Worm (Caenorhabditis elegans) whole organism, midembryonic: Measurements from ENCODE around the gene math-39.
"Not testable (repeated sequence)": the region's sequence is repeated elsewhere in the genome, so short reads cannot be mapped to it uniquely, and the experiment has no call there.

Experiments
- T22C8.4 ChIP-seq: fragments of 200-800 bp; sonication (Bioruptor generic); IDR thresholded peaks from 2 replicates; pipeline ENCODE4 v1.3.6; 2022; ENCODE audit warnings: missing genetic modification characterization, missing compliant biosample characterization
- cog-1 ChIP-seq: sonication (generic microtip); optimal IDR thresholded peaks from 2 replicates; lab custom pipeline; 2016; ENCODE audit warnings: missing genetic modification characterization, missing compliant biosample characterization
- flt-1 ChIP-seq: fragments of 200-800 bp; sonication (Bioruptor generic); IDR thresholded peaks from 2 replicates; pipeline ENCODE4 v1.3.6; 2022; ENCODE audit warnings: missing genetic modification characterization, missing compliant biosample characterization
- klf-2 ChIP-seq: fragments of 200-800 bp; sonication (Bioruptor generic); conservative IDR thresholded peaks from 2 replicates; pipeline ENCODE4 v1.3.6; 2022; ENCODE audit warnings: missing genetic modification reagents, missing genetic modification characterization, missing compliant biosample characterization
- med-1 ChIP-seq: sonication (generic microtip); optimal IDR thresholded peaks from 2 replicates; lab custom pipeline; 2017; ENCODE audit warnings: missing genetic modification characterization, mild to moderate bottlenecking, missing compliant biosample characterization, antibody characterized with exemption, missing genetic modification reagents; ENCODE audit not compliant: insufficient read depth
- ref-1 ChIP-seq: fragments of 200-800 bp; sonication (Bioruptor generic); conservative IDR thresholded peaks from 2 replicates; pipeline ENCODE4 v1.3.6; 2022; ENCODE audit warnings: missing genetic modification reagents, missing genetic modification characterization, missing compliant biosample characterization
- tab-1 ChIP-seq: fragments of 200-800 bp; sonication (Bioruptor generic); IDR thresholded peaks from 2 replicates; pipeline ENCODE4 v1.3.6; 2022; ENCODE audit warnings: missing genetic modification characterization, missing compliant biosample characterization
- ztf-23 ChIP-seq: fragments of 200-800 bp; sonication (Bioruptor generic); IDR thresholded peaks from 2 replicates; pipeline ENCODE4 v1.3.6; 2022; ENCODE audit warnings: missing genetic modification reagents, missing genetic modification characterization, missing compliant biosample characterization
- ztf-29 ChIP-seq: fragments of 200-800 bp; sonication (Bioruptor generic); IDR thresholded peaks from 2 replicates; pipeline ENCODE4 v1.3.6; 2022; ENCODE audit warnings: missing genetic modification reagents, missing genetic modification characterization, missing compliant biosample characterization

math-39 gene

ce11 chrII:1848109-1848508 is 16.0 kb downstream of the math-39 start, which contains the start of gene fbxb-97:
Gene fbxb-97, minus strand, starts transcription at chrII:1848161.
- TF ChIP-seq flt-1 (no peak), klf-2 (GFP tag; lab: Robert Waterston, UW) (no peak), ref-1 (GFP tag; lab: Robert Waterston, UW) (no peak), med-1 (GFP tag; lab: Kevin White, UChicago) (no peak), ztf-23 (GFP tag; lab: Robert Waterston, UW) (no peak), ztf-29 (GFP tag; lab: Robert Waterston, UW) (no peak), cog-1 (tag; lab: Kevin White, UChicago) (no peak), T22C8.4 (GFP tag; lab: Robert Waterston, UW) (no peak), tab-1 (GFP tag; lab: Robert Waterston, UW) (no peak)

ce11 chrII:1850299-1850698 is 18.2 kb downstream of the math-39 start, which contains the start of gene fbxb-96:
Gene fbxb-96, minus strand, starts transcription at chrII:1850399.
- TF ChIP-seq T22C8.4 (GFP tag; lab: Robert Waterston, UW) = no peak
- no peak for TF ChIP-seq ref-1 (GFP tag; lab: Robert Waterston, UW)
- no peak for TF ChIP-seq ztf-23 (GFP tag; lab: Robert Waterston, UW)
- no peak for TF ChIP-seq flt-1

- TF ChIP-seq T22C8.4 (GFP tag; lab: Robert Waterston, UW) (no peak), tab-1 (GFP tag; lab: Robert Waterston, UW) (no peak), ref-1 (GFP tag; lab: Robert Waterston, UW) (no peak), ztf-23 (GFP tag; lab: Robert Waterston, UW) (no peak), klf-2 (GFP tag; lab: Robert Waterston, UW) (no peak), med-1 (GFP tag; lab: Kevin White, UChicago) (no peak), ztf-29 (GFP tag; lab: Robert Waterston, UW) (no peak), flt-1 (no peak), cog-1 (tag; lab: Kevin White, UChicago) (no peak)
These were observed 18.7 kb downstream of the math-39 start, which contains the start of gene C52E2.3 for ce11 chrII:1850840-1851294. Gene C52E2.3, plus strand, starts transcription at chrII:1851244.

- no peak for TF ChIP-seq ref-1 (GFP tag; lab: Robert Waterston, UW)
- TF ChIP-seq flt-1 = no peak
- TF ChIP-seq ztf-29 (GFP tag; lab: Robert Waterston, UW) = no peak
- TF ChIP-seq tab-1 (GFP tag; lab: Robert Waterston, UW) = no peak
- no peak for TF ChIP-seq klf-2 (GFP tag; lab: Robert Waterston, UW)
- no peak for TF ChIP-seq T22C8.4 (GFP tag; lab: Robert Waterston, UW)
- no peak for TF ChIP-seq ztf-23 (GFP tag; lab: Robert Waterston, UW)
- no peak for TF ChIP-seq cog-1 (tag; lab: Kevin White, UChicago)
- TF ChIP-seq med-1 (GFP tag; lab: Kevin White, UChicago) = no peak
These were observed 19.6 kb downstream of the math-39 start for ce11 chrII:1851716-1852115.

ce11 chrII:1852503-1852902 is 20.4 kb downstream of the math-39 start, which contains the start of gene C52E2.2:
Gene C52E2.2, plus strand, starts transcription at chrII:1852803.
- TF ChIP-seq klf-2 (GFP tag; lab: Robert Waterston, UW) (no peak), ref-1 (GFP tag; lab: Robert Waterston, UW) (no peak), cog-1 (tag; lab: Kevin White, UChicago) (no peak), tab-1 (GFP tag; lab: Robert Waterston, UW) (no peak), T22C8.4 (GFP tag; lab: Robert Waterston, UW) (no peak), med-1 (GFP tag; lab: Kevin White, UChicago) (no peak), ztf-23 (GFP tag; lab: Robert Waterston, UW) (no peak), ztf-29 (GFP tag; lab: Robert Waterston, UW) (no peak), flt-1 (no peak)

- TF ChIP-seq ztf-23 (GFP tag; lab: Robert Waterston, UW); T22C8.4 (GFP tag; lab: Robert Waterston, UW); med-1 (GFP tag; lab: Kevin White, UChicago): not testable (repeated sequence)
These were observed 22.0 kb downstream of the math-39 start, which contains the start of gene fbxb-95 for ce11 chrII:1854094-1854493. Gene fbxb-95, plus strand, starts transcription at chrII:1854394.

ce11 chrII:1861285-1861793 is 29.2 kb downstream of the math-39 start, which contains the start of gene C16C4.18:
Gene C16C4.18, minus strand, starts transcription at chrII:1861335.
- TF ChIP-seq ztf-29, tab-1, T22C8.4 (GFP tag; lab: Robert Waterston, UW): not testable (repeated sequence)

- TF ChIP-seq ref-1 (GFP tag; lab: Robert Waterston, UW); flt-1; T22C8.4 (GFP tag; lab: Robert Waterston, UW): not testable (repeated sequence)
These were observed 30.2 kb downstream of the math-39 start, which contains the start of gene fbxb-98 for ce11 chrII:1862334-1862733. Gene fbxb-98, plus strand, starts transcription at chrII:1862634.

ce11 chrII:1864278-1864677 is 32.1 kb downstream of the math-39 start, which contains the start of gene C16C4.17:
Gene C16C4.17, plus strand, starts transcription at chrII:1864578.
- TF ChIP-seq T22C8.4 (GFP tag; lab: Robert Waterston, UW) (no peak), flt-1 (no peak), ref-1 (GFP tag; lab: Robert Waterston, UW) (no peak), cog-1 (tag; lab: Kevin White, UChicago) (no peak), klf-2 (GFP tag; lab: Robert Waterston, UW) (no peak), ztf-29 (GFP tag; lab: Robert Waterston, UW) (no peak), tab-1 (GFP tag; lab: Robert Waterston, UW) (no peak), med-1 (GFP tag; lab: Kevin White, UChicago) (no peak), ztf-23 (GFP tag; lab: Robert Waterston, UW) (no peak)
